Worm (Caenorhabditis elegans) whole organism, midembryonic: ENCODE measurements around the gene B0454.5.

ENCODE experiments used
- T22C8.4 ChIP-seq: fragments of 200-800 bp; sonication (Bioruptor generic); IDR thresholded peaks from 2 replicates; pipeline ENCODE4 v1.3.6; 2022; ENCODE audit warnings: missing genetic modification characterization, missing compliant biosample characterization
- cog-1 ChIP-seq: sonication (generic microtip); optimal IDR thresholded peaks from 2 replicates; lab custom pipeline; 2016; ENCODE audit warnings: missing genetic modification characterization, missing compliant biosample characterization
- flt-1 ChIP-seq: fragments of 200-800 bp; sonication (Bioruptor generic); IDR thresholded peaks from 2 replicates; pipeline ENCODE4 v1.3.6; 2022; ENCODE audit warnings: missing genetic modification characterization, missing compliant biosample characterization
- klf-2 ChIP-seq: fragments of 200-800 bp; sonication (Bioruptor generic); conservative IDR thresholded peaks from 2 replicates; pipeline ENCODE4 v1.3.6; 2022; ENCODE audit warnings: missing genetic modification reagents, missing genetic modification characterization, missing compliant biosample characterization
- med-1 ChIP-seq: sonication (generic microtip); optimal IDR thresholded peaks from 2 replicates; lab custom pipeline; 2017; ENCODE audit warnings: missing genetic modification characterization, mild to moderate bottlenecking, missing compliant biosample characterization, antibody characterized with exemption, missing genetic modification reagents; ENCODE audit not compliant: insufficient read depth
- ref-1 ChIP-seq: fragments of 200-800 bp; sonication (Bioruptor generic); conservative IDR thresholded peaks from 2 replicates; pipeline ENCODE4 v1.3.6; 2022; ENCODE audit warnings: missing genetic modification reagents, missing genetic modification characterization, missing compliant biosample characterization
- tab-1 ChIP-seq: fragments of 200-800 bp; sonication (Bioruptor generic); IDR thresholded peaks from 2 replicates; pipeline ENCODE4 v1.3.6; 2022; ENCODE audit warnings: missing genetic modification characterization, missing compliant biosample characterization
- ztf-23 ChIP-seq: fragments of 200-800 bp; sonication (Bioruptor generic); IDR thresholded peaks from 2 replicates; pipeline ENCODE4 v1.3.6; 2022; ENCODE audit warnings: missing genetic modification reagents, missing genetic modification characterization, missing compliant biosample characterization
- ztf-29 ChIP-seq: fragments of 200-800 bp; sonication (Bioruptor generic); IDR thresholded peaks from 2 replicates; pipeline ENCODE4 v1.3.6; 2022; ENCODE audit warnings: missing genetic modification reagents, missing genetic modification characterization, missing compliant biosample characterization

ce11 chrII:3044023-3044422, 5.4 kb downstream of the B0454.5 start, which contains the start of gene sri-29:
- TF ChIP-seq ztf-23 (GFP tag; lab: Robert Waterston, UW) (no peak), med-1 (GFP tag; lab: Kevin White, UChicago) (no peak), flt-1 (GFP tag; lab: Robert Waterston, UW) (no peak), klf-2 (GFP tag; lab: Robert Waterston, UW) (no peak), cog-1 (tag; lab: Kevin White, UChicago) (no peak), tab-1 (GFP tag; lab: Robert Waterston, UW) (no peak), ref-1 (no peak), T22C8.4 (GFP tag; lab: Robert Waterston, UW) (no peak), ztf-29 (GFP tag; lab: Robert Waterston, UW) (no peak)
